Fruit fly (Drosophila melanogaster) whole organism, embryonic: ENCODE measurements around the gene fkh.
A peak's percentile ranks its signal among the peaks of the same experiment; 100 is the strongest.

Experiments
- ATbp ChIP-seq: fragments of 200-800 bp; sonication (Bioruptor generic); optimal IDR thresholded peaks from 2 replicates; lab custom pipeline; 2017; ENCODE audit warnings: missing biosample characterization, mild to moderate bottlenecking, missing genetic modification characterization, missing genetic modification reagents
- Adf1 ChIP-seq: fragments of 200-800 bp; sonication (Bioruptor generic); IDR thresholded peaks from 2 replicates; pipeline ENCODE4 v1.3.6; 2022; ENCODE audit warnings: missing biosample characterization, missing genetic modification characterization
- Aef1 ChIP-seq: fragments of 200-800 bp; sonication (Bioruptor generic); IDR thresholded peaks from 3 replicates; pipeline ENCODE4 v1.3.6; 2022; ENCODE audit warnings: missing biosample characterization, missing genetic modification characterization
- CG10209 ChIP-seq: fragments of 200-800 bp; sonication (Bioruptor generic); optimal IDR thresholded peaks from 3 replicates; lab custom pipeline; 2017; ENCODE audit warnings: missing biosample characterization, mild to moderate bottlenecking, missing genetic modification characterization, missing genetic modification reagents
- CG10959 ChIP-seq: fragments of 200-800 bp; sonication (Bioruptor generic); IDR thresholded peaks from 2 replicates; pipeline ENCODE4 v1.3.6; 2022; ENCODE audit warnings: missing biosample characterization, missing genetic modification characterization
- CG10979 ChIP-seq: fragments of 200-800 bp; sonication (Bioruptor generic); optimal IDR thresholded peaks from 2 replicates; lab custom pipeline; 2018; ENCODE audit warnings: missing biosample characterization, mild to moderate bottlenecking, missing genetic modification characterization, moderate library complexity
- CG12104 ChIP-seq: fragments of 200-800 bp; sonication (Bioruptor generic); optimal IDR thresholded peaks from 3 replicates; lab custom pipeline; 2016; ENCODE audit warnings: missing biosample characterization, missing genetic modification characterization
- CG15479 ChIP-seq: fragments of 200-800 bp; sonication (Bioruptor generic); optimal IDR thresholded peaks from 3 replicates; lab custom pipeline; 2019; ENCODE audit warnings: missing biosample characterization, mild to moderate bottlenecking, missing genetic modification characterization, moderate library complexity
- CG1792 ChIP-seq: fragments of 200-800 bp; sonication (Bioruptor generic); optimal IDR thresholded peaks from 2 replicates; lab custom pipeline; 2016; ENCODE audit warnings: missing biosample characterization, missing genetic modification characterization
- CG2129 ChIP-seq: fragments of 200-800 bp; sonication (Bioruptor generic); IDR thresholded peaks from 2 replicates; pipeline ENCODE4 v1.3.6; 2022; ENCODE audit warnings: missing biosample characterization, missing genetic modification characterization; ENCODE audit not compliant: partially characterized antibody
- CG2678 ChIP-seq: fragments of 200-800 bp; sonication (Bioruptor generic); optimal IDR thresholded peaks from 3 replicates; lab custom pipeline; 2019; ENCODE audit warnings: missing biosample characterization, mild to moderate bottlenecking, missing genetic modification characterization, moderate library complexity
- CG3281 ChIP-seq: fragments of 200-800 bp; sonication (Bioruptor generic); optimal IDR thresholded peaks from 3 replicates; lab custom pipeline; 2017; ENCODE audit warnings: missing biosample characterization, mild to moderate bottlenecking, missing genetic modification characterization
- CG5953 ChIP-seq: fragments of 200-800 bp; sonication (Bioruptor generic); IDR thresholded peaks from 2 replicates; pipeline ENCODE4 v1.3.6; 2022; ENCODE audit warnings: missing biosample characterization, missing genetic modification characterization
- CG7357 ChIP-seq: fragments of 200-800 bp; sonication (Bioruptor generic); IDR thresholded peaks from 3 replicates; pipeline ENCODE4 v1.3.6; 2022; ENCODE audit warnings: missing biosample characterization, missing genetic modification characterization
- CG7745 ChIP-seq: fragments of 200-800 bp; sonication (Bioruptor generic); optimal IDR thresholded peaks from 2 replicates; lab custom pipeline; 2018; ENCODE audit warnings: missing biosample characterization, mild to moderate bottlenecking, missing genetic modification characterization, moderate library complexity
- CG8290 ChIP-seq, 3 experiments: fragments of 200-800 bp; sonication (Bioruptor generic); optimal IDR thresholded peaks; 2 replicates each; lab custom pipeline; 2016 to 2019; ENCODE audit warnings: missing biosample characterization in 3 of 3, missing genetic modification characterization in 3 of 3, mild to moderate bottlenecking in 2 of 3, moderate library complexity in 1 of 3
- CG9609 ChIP-seq: fragments of 200-800 bp; sonication (Bioruptor generic); optimal IDR thresholded peaks from 3 replicates; lab custom pipeline; 2016; ENCODE audit warnings: missing biosample characterization, missing genetic modification characterization
- CG9727 ChIP-seq: fragments of 200-800 bp; sonication (Bioruptor generic); optimal IDR thresholded peaks from 3 replicates; lab custom pipeline; 2017; ENCODE audit warnings: missing biosample characterization, mild to moderate bottlenecking, missing genetic modification characterization
- CHES-1-like ChIP-seq: fragments of 200-800 bp; sonication (Bioruptor generic); optimal IDR thresholded peaks from 2 replicates; lab custom pipeline; 2016; ENCODE audit warnings: missing biosample characterization, missing genetic modification characterization
- D19A ChIP-seq: fragments of 200-800 bp; optimal IDR thresholded peaks from 3 replicates; lab custom pipeline; 2019; ENCODE audit warnings: missing biosample characterization, mild to moderate bottlenecking, missing genetic modification characterization, moderate library complexity
- Deaf1 ChIP-seq: fragments of 200-800 bp; optimal IDR thresholded peaks from 3 replicates; lab custom pipeline; 2019; ENCODE audit warnings: missing biosample characterization, mild to moderate bottlenecking, missing genetic modification characterization, moderate library complexity
- GATAe ChIP-seq: fragments of 200-800 bp; sonication (Bioruptor generic); conservative IDR thresholded peaks from 2 replicates; pipeline ENCODE4 v1.3.6; 2022; ENCODE audit warnings: missing biosample characterization, missing genetic modification characterization
- Hmr ChIP-seq: fragments of 200-800 bp; sonication (Bioruptor generic); optimal IDR thresholded peaks from 3 replicates; lab custom pipeline; 2017; ENCODE audit warnings: mild to moderate bottlenecking, missing biosample characterization, missing genetic modification reagents, missing genetic modification characterization
- Jarid2 ChIP-seq: fragments of 200-800 bp; sonication (Bioruptor generic); optimal IDR thresholded peaks from 3 replicates; lab custom pipeline; 2017; ENCODE audit warnings: mild to moderate bottlenecking, missing biosample characterization, missing genetic modification reagents, missing genetic modification characterization
- Kr ChIP-seq: fragments of 200-800 bp; sonication (Bioruptor generic); optimal IDR thresholded peaks from 2 replicates; lab custom pipeline; 2017; ENCODE audit warnings: missing biosample characterization, mild to moderate bottlenecking, missing genetic modification characterization
- Lhr ChIP-seq: fragments of 200-800 bp; sonication (Bioruptor generic); optimal IDR thresholded peaks from 3 replicates; lab custom pipeline; 2017; ENCODE audit warnings: mild to moderate bottlenecking, missing biosample characterization, missing genetic modification reagents, missing genetic modification characterization
- MESR4 ChIP-seq: fragments of 200-800 bp; sonication (Bioruptor generic); optimal IDR thresholded peaks from 2 replicates; lab custom pipeline; 2018; ENCODE audit warnings: missing biosample characterization, mild to moderate bottlenecking, missing genetic modification characterization, moderate library complexity
- Med ChIP-seq: fragments of 200-800 bp; sonication (Bioruptor generic); peaks from one replicate; lab custom pipeline; 2016; ENCODE audit warnings: missing biosample characterization, missing genetic modification characterization, mild to moderate bottlenecking, inconsistent platforms, moderate library complexity
- Mes4 ChIP-seq: fragments of 200-800 bp; sonication (Bioruptor generic); optimal IDR thresholded peaks from 2 replicates; lab custom pipeline; 2016; ENCODE audit warnings: missing biosample characterization, missing genetic modification characterization
- Ravus ChIP-seq: fragments of 200-800 bp; sonication (Bioruptor generic); IDR thresholded peaks from 2 replicates; pipeline ENCODE4 v1.3.6; 2022; ENCODE audit warnings: missing biosample characterization, missing genetic modification characterization
- Taf1 ChIP-seq: fragments of 200-800 bp; sonication (Bioruptor generic); IDR thresholded peaks from 2 replicates; pipeline ENCODE4 v1.3.6; 2022; ENCODE audit warnings: missing biosample characterization, missing genetic modification characterization
- az2 ChIP-seq: fragments of 200-800 bp; sonication (Bioruptor generic); optimal IDR thresholded peaks from 3 replicates; lab custom pipeline; 2016; ENCODE audit warnings: missing biosample characterization, missing genetic modification characterization
- cas ChIP-seq: fragments of 200-800 bp; sonication (Bioruptor generic); IDR thresholded peaks from 2 replicates; pipeline ENCODE4 v1.3.6; 2022; ENCODE audit warnings: missing biosample characterization, missing genetic modification characterization
- ftz-f1 ChIP-seq: fragments of 200-800 bp; sonication (Bioruptor generic); optimal IDR thresholded peaks from 2 replicates; lab custom pipeline; 2016; ENCODE audit warnings: missing biosample characterization, missing genetic modification characterization
- jigr1 ChIP-seq: fragments of 200-800 bp; sonication (Bioruptor generic); IDR thresholded peaks from 3 replicates; pipeline ENCODE4 v1.3.6; 2022; ENCODE audit warnings: missing biosample characterization, missing genetic modification characterization
- luna ChIP-seq: fragments of 200-800 bp; sonication (Bioruptor generic); optimal IDR thresholded peaks from 2 replicates; lab custom pipeline; 2016; ENCODE audit warnings: missing biosample characterization, missing genetic modification characterization
- pros ChIP-seq: fragments of 200-800 bp; sonication (Bioruptor generic); optimal IDR thresholded peaks from 3 replicates; lab custom pipeline; 2019; ENCODE audit warnings: missing biosample characterization, mild to moderate bottlenecking, missing genetic modification characterization, moderate library complexity
- ranshi ChIP-seq: fragments of 200-800 bp; sonication (Bioruptor generic); IDR thresholded peaks from 2 replicates; pipeline ENCODE4 v1.3.6; 2022; ENCODE audit warnings: missing biosample characterization, missing genetic modification characterization
- row ChIP-seq: fragments of 200-800 bp; sonication (Bioruptor generic); IDR thresholded peaks from 3 replicates; pipeline ENCODE4 v1.3.6; 2022; ENCODE audit warnings: missing biosample characterization, missing genetic modification characterization
- sc ChIP-seq, 3 experiments: fragments of >200 bp in 2 of 3; fragments of 200-800 bp in 1 of 3; sonication (Bioruptor generic) in 1 of 3; optimal IDR thresholded peaks; 2 replicates in 2 of 3; 3 replicates in 1 of 3; lab custom pipeline; 2017; ENCODE audit warnings: mild to moderate bottlenecking in 1 of 3, missing biosample characterization in 1 of 3, missing genetic modification characterization in 1 of 3, missing genetic modification reagents in 1 of 3
- schlank ChIP-seq: fragments of 200-800 bp; sonication (Bioruptor generic); optimal IDR thresholded peaks from 2 replicates; lab custom pipeline; 2018; ENCODE audit warnings: missing biosample characterization, mild to moderate bottlenecking, missing genetic modification characterization
- sens-2 ChIP-seq: fragments of 200-800 bp; sonication (Bioruptor generic); IDR thresholded peaks from 2 replicates; pipeline ENCODE4 v1.3.6; 2022; ENCODE audit warnings: missing biosample characterization, missing genetic modification characterization
- seq ChIP-seq: fragments of 200-800 bp; sonication (Bioruptor generic); IDR thresholded peaks from 2 replicates; pipeline ENCODE4 v1.3.6; 2022; ENCODE audit warnings: missing biosample characterization, missing genetic modification characterization
- slou ChIP-seq: fragments of 200-800 bp; sonication (Bioruptor generic); optimal IDR thresholded peaks from 3 replicates; lab custom pipeline; 2016; ENCODE audit warnings: missing biosample characterization, missing genetic modification characterization
- so ChIP-seq: fragments of 200-800 bp; sonication (Bioruptor generic); IDR thresholded peaks from 3 replicates; pipeline ENCODE4 v1.3.6; 2022; ENCODE audit warnings: missing biosample characterization, missing genetic modification characterization
- sob ChIP-seq: fragments of 200-800 bp; sonication (Bioruptor generic); IDR thresholded peaks from 2 replicates; pipeline ENCODE4 v1.3.6; 2022; ENCODE audit warnings: missing biosample characterization, missing genetic modification characterization
- tap ChIP-seq: fragments of 200-800 bp; optimal IDR thresholded peaks from 3 replicates; lab custom pipeline; 2019; ENCODE audit warnings: missing biosample characterization, mild to moderate bottlenecking, missing genetic modification characterization, moderate library complexity
- vfl ChIP-seq: fragments of 200-800 bp; sonication (Bioruptor generic); optimal IDR thresholded peaks from 2 replicates; lab custom pipeline; 2016; ENCODE audit warnings: missing biosample characterization, missing genetic modification characterization

Gene fkh

dm6 chr3R:28585076-28585821, at the start of gene fkh:
Gene fkh (minus strand): TSS chr3R:28585264.
- peak; percentile 59 for TF ChIP-seq Deaf1 (tag; lab: Kevin White, UChicago)
- peak; percentile 86; the same call in 1 of the 2 replicates for TF ChIP-seq sob (GFP tag; lab: Robert Waterston, UW)
- peak; percentile 99 for TF ChIP-seq Med
- TF ChIP-seq Taf1 (GFP tag; lab: Robert Waterston, UW): peak; percentile 26; the same call in 1 of the 2 replicates
- TF ChIP-seq GATAe (GFP tag; lab: Robert Waterston, UW): peak; percentile 68
- peak; percentile 90 for TF ChIP-seq CG2678 (tag; lab: Kevin White, UChicago)
- TF ChIP-seq CG5953 (GFP tag; lab: Robert Waterston, UW): peak; percentile 75
- peak; percentile 91 for TF ChIP-seq Lhr
- TF ChIP-seq CG8290 (GFP tag; optimal IDR thresholded peaks at IDR 0.05; lab: Kevin White, UChicago): peak; percentile 87
- TF ChIP-seq CG8290 (tag; optimal IDR thresholded peaks at IDR 0.05; lab: Kevin White, UChicago): peak; percentile 93 to 97
- 0 out of 3 replicates have a peak, but pooled peaks have one; percentile 54 for TF ChIP-seq CG7357 (GFP tag; lab: Robert Waterston, UW)
- 0 out of 2 replicates have a peak, but pooled peaks have one; percentile 34 for TF ChIP-seq CG10959 (GFP tag; lab: Robert Waterston, UW)
- peak; percentile 97 for TF ChIP-seq seq
- TF ChIP-seq Ravus (GFP tag; lab: Robert Waterston, UW): no peak
- peak; percentile 69 for TF ChIP-seq CG7745 (tag; lab: Kevin White, UChicago)
- peak; percentile 41 for TF ChIP-seq CG10979
- peak; percentile 97 for TF ChIP-seq CG9727 (GFP tag; lab: Kevin White, UChicago)
- TF ChIP-seq Aef1: 0 out of 3 replicates have a peak, but pooled peaks have one; percentile 19
- peak; percentile 97 for TF ChIP-seq CG10209 (GFP tag; lab: Kevin White, UChicago)
- TF ChIP-seq CHES-1-like (GFP tag; lab: Kevin White, UChicago): peak; percentile 95
- TF ChIP-seq so (GFP tag; lab: Robert Waterston, UW): peak; percentile 96
- TF ChIP-seq cas: 0 out of 2 replicates have a peak, but pooled peaks have one; percentile 15
- peak; percentile 91 for TF ChIP-seq Jarid2 (GFP tag; lab: Kevin White, UChicago)
- peak; percentile 74 for TF ChIP-seq CG9609 (GFP tag; lab: Kevin White, UChicago)
- no peak for TF ChIP-seq sc (optimal IDR thresholded peaks at IDR 0.05; lab: Kevin White, UChicago)
- TF ChIP-seq sc (GFP tag; optimal IDR thresholded peaks at IDR 0.05; lab: Kevin White, UChicago): peak; percentile 94
- TF ChIP-seq ftz-f1 (GFP tag; lab: Kevin White, UChicago): peak; percentile 84
- TF ChIP-seq jigr1: no peak
- TF ChIP-seq Mes4 (GFP tag; lab: Kevin White, UChicago): peak; percentile 89
- peak; percentile 98 for TF ChIP-seq Kr
- TF ChIP-seq az2 (GFP tag; lab: Kevin White, UChicago): no peak
- peak; percentile 34 for TF ChIP-seq pros (GFP tag; lab: Kevin White, UChicago)
- TF ChIP-seq slou (GFP tag; lab: Kevin White, UChicago): peak; percentile 65
- peak; percentile 99 for TF ChIP-seq Hmr
- peak; percentile 51 for TF ChIP-seq D19A (tag; lab: Kevin White, UChicago)
- peak; percentile 40 for TF ChIP-seq CG15479
- TF ChIP-seq luna: peak; percentile 41
- peak; percentile 97 for TF ChIP-seq CG3281
- TF ChIP-seq Adf1 (GFP tag; lab: Robert Waterston, UW): peak; percentile 98
- peak; percentile 81 for TF ChIP-seq ranshi (GFP tag; lab: Robert Waterston, UW)
- TF ChIP-seq sens-2 (GFP tag; lab: Robert Waterston, UW): peak; percentile 61; the same call in 1 of the 2 replicates
- TF ChIP-seq CG1792 (GFP tag; lab: Kevin White, UChicago): peak; percentile 96
- TF ChIP-seq ATbp (GFP tag; lab: Kevin White, UChicago): peak; percentile 99
- peak; percentile 80 for TF ChIP-seq tap
- TF ChIP-seq vfl (GFP tag; lab: Kevin White, UChicago): peak; percentile 83
- TF ChIP-seq row (GFP tag; lab: Robert Waterston, UW): no peak; the same call in 2 of the 3 replicates
- TF ChIP-seq CG2129 (GFP tag; lab: Robert Waterston, UW): no peak
- peak; percentile 30 for TF ChIP-seq MESR4
- peak; percentile 92 for TF ChIP-seq CG12104
- peak; percentile 97 for TF ChIP-seq schlank (tag; lab: Kevin White, UChicago)
